Fruit fly (Drosophila melanogaster) whole organism, embryonic: Measurements from ENCODE around the gene eIF3l.
A peak's percentile ranks its signal among the peaks of the same experiment; 100 is the strongest.

Experiments
- Antp ChIP-seq: fragments of 200-800 bp; sonication (Bioruptor generic); optimal IDR thresholded peaks from 3 replicates; lab custom pipeline; 2016; ENCODE audit warnings: missing biosample characterization, missing genetic modification characterization
- Awh ChIP-seq: fragments of 200-800 bp; sonication (Bioruptor generic); IDR thresholded peaks from 2 replicates; pipeline ENCODE4, ENCODE4 v1.3.6; 2022; ENCODE audit warnings: missing biosample characterization, missing genetic modification characterization
- B-H2 ChIP-seq: fragments of 200-800 bp; sonication (Bioruptor generic); optimal IDR thresholded peaks from 2 replicates; lab custom pipeline; 2018; ENCODE audit warnings: missing biosample characterization, mild to moderate bottlenecking, missing genetic modification characterization
- CG11398 ChIP-seq: fragments of 200-800 bp; sonication (Bioruptor generic); optimal IDR thresholded peaks from 2 replicates; lab custom pipeline; 2016; ENCODE audit warnings: missing biosample characterization, missing genetic modification characterization
- CG11696 ChIP-seq: fragments of 200-800 bp; sonication (Bioruptor generic); IDR thresholded peaks from 2 replicates; pipeline ENCODE4 v1.3.6; 2022; ENCODE audit warnings: missing biosample characterization, missing genetic modification characterization
- CG12236 ChIP-seq: fragments of 200-800 bp; sonication (Bioruptor generic); optimal IDR thresholded peaks from 2 replicates; lab custom pipeline; 2016; ENCODE audit warnings: missing biosample characterization, missing genetic modification characterization
- CG1647 ChIP-seq: fragments of 200-800 bp; sonication (Bioruptor generic); optimal IDR thresholded peaks from 3 replicates; lab custom pipeline; 2016; ENCODE audit warnings: missing biosample characterization, missing genetic modification characterization
- CG16863 ChIP-seq: fragments of 200-800 bp; sonication (Bioruptor generic); optimal IDR thresholded peaks from 3 replicates; lab custom pipeline; 2016; ENCODE audit warnings: missing biosample characterization, missing genetic modification characterization
- CG17385 ChIP-seq: fragments of 200-800 bp; sonication (Bioruptor generic); optimal IDR thresholded peaks from 3 replicates; lab custom pipeline; 2018; ENCODE audit warnings: missing biosample characterization, mild to moderate bottlenecking, missing genetic modification characterization
- CG18619 ChIP-seq: fragments of 200-800 bp; sonication (Bioruptor generic); optimal IDR thresholded peaks from 3 replicates; lab custom pipeline; 2017; ENCODE audit warnings: missing biosample characterization, mild to moderate bottlenecking, missing genetic modification characterization
- CG33213 ChIP-seq: fragments of 200-800 bp; sonication (Bioruptor generic); optimal IDR thresholded peaks from 3 replicates; lab custom pipeline; 2016; ENCODE audit warnings: missing biosample characterization, missing genetic modification characterization
- CG34376 ChIP-seq: fragments of 200-800 bp; sonication (Bioruptor generic); optimal IDR thresholded peaks from 2 replicates; lab custom pipeline; 2018; ENCODE audit warnings: missing biosample characterization, mild to moderate bottlenecking, missing genetic modification characterization
- CG4424 ChIP-seq: fragments of 200-800 bp; sonication (Bioruptor generic); optimal IDR thresholded peaks from 3 replicates; lab custom pipeline; 2016; ENCODE audit warnings: missing biosample characterization, missing genetic modification characterization
- CG4730 ChIP-seq: fragments of 200-800 bp; sonication (Bioruptor generic); IDR thresholded peaks from 2 replicates; pipeline ENCODE4 v1.3.6; 2022; ENCODE audit warnings: missing biosample characterization, missing genetic modification characterization
- CG7928 ChIP-seq: fragments of 200-800 bp; sonication (Bioruptor generic); optimal IDR thresholded peaks from 2 replicates; lab custom pipeline; 2017; ENCODE audit warnings: missing biosample characterization, mild to moderate bottlenecking, missing genetic modification characterization
- CG7963 ChIP-seq: fragments of 200-800 bp; sonication (Bioruptor generic); IDR thresholded peaks from 3 replicates; pipeline ENCODE4 v1.3.6; 2022; ENCODE audit warnings: missing biosample characterization, missing genetic modification characterization; ENCODE audit not compliant: partially characterized antibody
- CG8388 ChIP-seq: fragments of 200-800 bp; sonication (Bioruptor generic); optimal IDR thresholded peaks from 2 replicates; lab custom pipeline; 2019; ENCODE audit warnings: missing biosample characterization, mild to moderate bottlenecking, missing genetic modification characterization, moderate library complexity
- CG9876 ChIP-seq: fragments of 200-800 bp; sonication (Bioruptor generic); optimal IDR thresholded peaks from 2 replicates; lab custom pipeline; 2016; ENCODE audit warnings: missing biosample characterization, missing genetic modification characterization
- Camta ChIP-seq: fragments of 200-800 bp; sonication (Bioruptor generic); optimal IDR thresholded peaks from 2 replicates; lab custom pipeline; 2016; ENCODE audit warnings: missing biosample characterization, missing genetic modification characterization
- Chrac-16 ChIP-seq: fragments of 200-800 bp; sonication (Bioruptor generic); optimal IDR thresholded peaks from 3 replicates; lab custom pipeline; 2016; ENCODE audit warnings: missing biosample characterization, missing genetic modification characterization
- ERR ChIP-seq: fragments of 200-800 bp; sonication (Bioruptor generic); optimal IDR thresholded peaks from 2 replicates; lab custom pipeline; 2016; ENCODE audit warnings: missing biosample characterization, missing genetic modification characterization
- Fer2 ChIP-seq: fragments of 200-800 bp; sonication (Bioruptor generic); optimal IDR thresholded peaks from 2 replicates; lab custom pipeline; 2018; ENCODE audit warnings: missing biosample characterization, mild to moderate bottlenecking, missing genetic modification characterization, moderate library complexity
- Gsc ChIP-seq: fragments of 200-800 bp; sonication (Bioruptor generic); IDR thresholded peaks from 2 replicates; pipeline ENCODE4 v1.3.6; 2022; ENCODE audit warnings: missing biosample characterization, missing genetic modification characterization
- Lim3 ChIP-seq: fragments of 200-800 bp; sonication (Bioruptor generic); IDR thresholded peaks from 2 replicates; pipeline ENCODE4 v1.3.6; 2022; ENCODE audit warnings: missing biosample characterization, missing genetic modification characterization
- Mad ChIP-seq: fragments of 200-800 bp; sonication (Bioruptor generic); optimal IDR thresholded peaks from 2 replicates; lab custom pipeline; 2016; ENCODE audit warnings: missing biosample characterization, missing genetic modification characterization
- Mes4 ChIP-seq: fragments of 200-800 bp; sonication (Bioruptor generic); optimal IDR thresholded peaks from 2 replicates; lab custom pipeline; 2016; ENCODE audit warnings: missing biosample characterization, missing genetic modification characterization
- Mrtf ChIP-seq: fragments of 200-800 bp; sonication (Bioruptor generic); IDR thresholded peaks from 3 replicates; pipeline ENCODE4 v1.3.6; 2022; ENCODE audit warnings: missing biosample characterization, missing genetic modification characterization
- NC2β ChIP-seq: fragments of 200-800 bp; sonication (Bioruptor generic); optimal IDR thresholded peaks from 2 replicates; lab custom pipeline; 2016; ENCODE audit warnings: missing biosample characterization, missing genetic modification characterization
- Rx ChIP-seq: fragments of 200-800 bp; sonication (Bioruptor generic); IDR thresholded peaks from 2 replicates; pipeline ENCODE4 v1.3.6; 2022; ENCODE audit warnings: missing biosample characterization, missing genetic modification characterization
- Ssrp ChIP-seq: fragments of 200-800 bp; sonication (Bioruptor generic); optimal IDR thresholded peaks from 2 replicates; lab custom pipeline; 2018; ENCODE audit warnings: missing biosample characterization, mild to moderate bottlenecking, missing genetic modification characterization, moderate library complexity
- aop ChIP-seq: fragments of 200-800 bp; sonication (Bioruptor generic); IDR thresholded peaks from 2 replicates; pipeline ENCODE4 v1.3.6; 2022; ENCODE audit warnings: missing biosample characterization, missing genetic modification characterization
- bowl ChIP-seq: fragments of 200-800 bp; sonication (Bioruptor generic); IDR thresholded peaks from 2 replicates; pipeline ENCODE4 v1.3.6; 2022; ENCODE audit warnings: missing biosample characterization, missing genetic modification characterization
- emc ChIP-seq: fragments of 200-800 bp; sonication (Bioruptor generic); optimal IDR thresholded peaks from 2 replicates; lab custom pipeline; 2016; ENCODE audit warnings: missing biosample characterization, missing genetic modification characterization
- ems ChIP-seq: fragments of 200-800 bp; sonication (Bioruptor generic); optimal IDR thresholded peaks from 3 replicates; lab custom pipeline; 2016; ENCODE audit warnings: missing biosample characterization, missing genetic modification characterization
- gcm ChIP-seq: fragments of 200-800 bp; sonication (Bioruptor generic); optimal IDR thresholded peaks from 2 replicates; lab custom pipeline; 2019; ENCODE audit warnings: missing biosample characterization, mild to moderate bottlenecking, missing genetic modification characterization, moderate library complexity
- gcm2 ChIP-seq: fragments of 200-800 bp; sonication (Bioruptor generic); optimal IDR thresholded peaks from 2 replicates; lab custom pipeline; 2016; ENCODE audit warnings: missing biosample characterization, missing genetic modification characterization
- gsb-n ChIP-seq: fragments of 200-800 bp; sonication (Bioruptor generic); optimal IDR thresholded peaks from 3 replicates; lab custom pipeline; 2018; ENCODE audit warnings: missing biosample characterization, mild to moderate bottlenecking, missing genetic modification characterization
- nmo ChIP-seq: fragments of 200-800 bp; sonication (Bioruptor generic); optimal IDR thresholded peaks from 2 replicates; lab custom pipeline; 2018; ENCODE audit warnings: missing biosample characterization, mild to moderate bottlenecking, missing genetic modification characterization, moderate library complexity
- odd ChIP-seq: fragments of 200-800 bp; sonication (Bioruptor generic); optimal IDR thresholded peaks from 2 replicates; lab custom pipeline; 2017; ENCODE audit warnings: missing biosample characterization, mild to moderate bottlenecking, missing genetic modification characterization
- pfk ChIP-seq: fragments of 200-800 bp; sonication (Bioruptor generic); optimal IDR thresholded peaks from 2 replicates; lab custom pipeline; 2018; ENCODE audit warnings: missing biosample characterization, mild to moderate bottlenecking, missing genetic modification characterization, moderate library complexity
- ranshi ChIP-seq: fragments of 200-800 bp; sonication (Bioruptor generic); IDR thresholded peaks from 2 replicates; pipeline ENCODE4 v1.3.6; 2022; ENCODE audit warnings: missing biosample characterization, missing genetic modification characterization
- sd ChIP-seq: fragments of 200-800 bp; sonication (Bioruptor generic); optimal IDR thresholded peaks from 3 replicates; lab custom pipeline; 2018; ENCODE audit warnings: missing biosample characterization, mild to moderate bottlenecking, missing genetic modification characterization, moderate library complexity
- seq ChIP-seq: fragments of 200-800 bp; sonication (Bioruptor generic); IDR thresholded peaks from 2 replicates; pipeline ENCODE4 v1.3.6; 2022; ENCODE audit warnings: missing biosample characterization, missing genetic modification characterization
- sisA ChIP-seq: fragments of 200-800 bp; sonication (Bioruptor generic); IDR thresholded peaks from 2 replicates; pipeline ENCODE4 v1.3.6; 2022; ENCODE audit warnings: missing biosample characterization, missing genetic modification characterization
- sna ChIP-seq: fragments of 200-800 bp; sonication (Bioruptor generic); IDR thresholded peaks from 2 replicates; pipeline ENCODE4 v1.3.6; 2022; ENCODE audit warnings: missing biosample characterization, missing genetic modification characterization; ENCODE audit not compliant: partially characterized antibody
- stc ChIP-seq: fragments of 200-800 bp; sonication (Bioruptor generic); IDR thresholded peaks from 2 replicates; pipeline ENCODE4 v1.3.6; 2022; ENCODE audit warnings: missing biosample characterization, missing genetic modification characterization
- sug ChIP-seq: fragments of 200-800 bp; optimal IDR thresholded peaks from 2 replicates; lab custom pipeline; 2019; ENCODE audit warnings: missing biosample characterization, mild to moderate bottlenecking, missing genetic modification characterization, moderate library complexity
- unc-4 ChIP-seq: fragments of 200-800 bp; sonication (Bioruptor generic); IDR thresholded peaks from 2 replicates; pipeline ENCODE4 v1.3.6; 2022; ENCODE audit warnings: missing biosample characterization, missing genetic modification characterization; ENCODE audit not compliant: partially characterized antibody
- vfl ChIP-seq: fragments of 200-800 bp; sonication (Bioruptor generic); optimal IDR thresholded peaks from 2 replicates; lab custom pipeline; 2016; ENCODE audit warnings: missing biosample characterization, missing genetic modification characterization
- vnd ChIP-seq: fragments of 200-800 bp; sonication (Bioruptor generic); IDR thresholded peaks from 3 replicates; pipeline ENCODE4 v1.3.6; 2022; ENCODE audit warnings: missing biosample characterization, missing genetic modification characterization; ENCODE audit not compliant: partially characterized antibody
- yki ChIP-seq: fragments of >200 bp; optimal IDR thresholded peaks from 3 replicates; lab custom pipeline; 2018

eIF3l gene

dm6 chr3L:12124975-12125374 lies 20.9 kb downstream of the eIF3l start, which contains the start of gene yps (continued):
- TF ChIP-seq odd = peak; percentile 98
- peak; percentile 84 for TF ChIP-seq CG16863 (GFP tag; lab: Kevin White, UChicago)
- TF ChIP-seq Chrac-16 (GFP tag; lab: Kevin White, UChicago) = peak; percentile 64
- TF ChIP-seq unc-4 (GFP tag; lab: Robert Waterston, UW) = peak; percentile 74
- peak; percentile 81 for TF ChIP-seq nmo (GFP tag; lab: Kevin White, UChicago)
- peak; percentile 95 for TF ChIP-seq sug
- peak; percentile 86; the same call in 1 of the 2 replicates for TF ChIP-seq ranshi
- TF ChIP-seq CG17385 (GFP tag; lab: Kevin White, UChicago) = peak; percentile 92
- peak; percentile 86 for TF ChIP-seq Antp (GFP tag; lab: Kevin White, UChicago)
- TF ChIP-seq CG7963 (GFP tag; lab: Robert Waterston, UW) = peak; percentile 75
- peak; percentile 72 for TF ChIP-seq gcm2 (GFP tag; lab: Kevin White, UChicago)
- peak; percentile 69 for TF ChIP-seq Ssrp (tag; lab: Kevin White, UChicago)
- TF ChIP-seq NC2β (GFP tag; lab: Kevin White, UChicago) = peak; percentile 99
- TF ChIP-seq sna = peak; percentile 29; the same call in 1 of the 2 replicates
- peak; percentile 86 for TF ChIP-seq emc
- TF ChIP-seq CG4730 (GFP tag; lab: Robert Waterston, UW) = peak; percentile 69
- peak; percentile 78 for TF ChIP-seq CG7928 (GFP tag; lab: Kevin White, UChicago)
- TF ChIP-seq ems (GFP tag; lab: Kevin White, UChicago) = peak; percentile 83
- peak; percentile 96 for TF ChIP-seq CG11398 (GFP tag; lab: Kevin White, UChicago)
- TF ChIP-seq vfl (GFP tag; lab: Kevin White, UChicago) = peak; percentile 93
- peak; percentile 77 for TF ChIP-seq sd
- TF ChIP-seq CG34376 = peak; percentile 99
- peak; percentile 84 for TF ChIP-seq seq (GFP tag; lab: Robert Waterston, UW)
- peak; percentile 79 for TF ChIP-seq CG11696 (GFP tag; lab: Robert Waterston, UW)
- peak; percentile 89; the same call in 1 of the 2 replicates for TF ChIP-seq Rx (GFP tag; lab: Robert Waterston, UW)
- no peak; the same call in 1 of the 3 replicates for TF ChIP-seq Mrtf
- TF ChIP-seq ERR (GFP tag; lab: Kevin White, UChicago) = peak; percentile 87
- TF ChIP-seq aop (GFP tag; lab: Robert Waterston, UW) = peak; percentile 42; the same call in 1 of the 2 replicates
- TF ChIP-seq CG18619 (GFP tag; lab: Kevin White, UChicago) = peak; percentile 96
- peak; percentile 94 for TF ChIP-seq stc (GFP tag; lab: Robert Waterston, UW)
- peak; percentile 92 for TF ChIP-seq CG9876 (GFP tag; lab: Kevin White, UChicago)
- TF ChIP-seq sisA (GFP tag; lab: Robert Waterston, UW) = no peak; the same call in 1 of the 2 replicates
- TF ChIP-seq CG8388 (GFP tag; lab: Kevin White, UChicago) = peak; percentile 90
- TF ChIP-seq gcm (GFP tag; lab: Kevin White, UChicago) = peak; percentile 94
- TF ChIP-seq Mad (GFP tag; lab: Kevin White, UChicago) = peak; percentile 94
- peak; percentile 92 for TF ChIP-seq CG1647 (GFP tag; lab: Kevin White, UChicago)
- TF ChIP-seq Fer2 (tag; lab: Kevin White, UChicago) = peak; percentile 89
- TF ChIP-seq vnd (GFP tag; lab: Robert Waterston, UW) = peak; percentile 49; the same call in 1 of the 3 replicates
- peak; percentile 94 for TF ChIP-seq CG12236 (GFP tag; lab: Kevin White, UChicago)
- TF ChIP-seq Awh (GFP tag; lab: Robert Waterston, UW) = peak; percentile 92
- peak; percentile 88 for TF ChIP-seq pfk
- TF ChIP-seq CG33213 = peak; percentile 98
- TF ChIP-seq gsb-n = peak; percentile 91
- TF ChIP-seq Mes4 (GFP tag; lab: Kevin White, UChicago) = peak; percentile 97
- peak; percentile 93 for TF ChIP-seq Camta (GFP tag; lab: Kevin White, UChicago)
- peak; percentile 92 for TF ChIP-seq CG4424 (GFP tag; lab: Kevin White, UChicago)
- TF ChIP-seq B-H2 = peak; percentile 98
- peak; percentile 80 for TF ChIP-seq bowl (GFP tag; lab: Robert Waterston, UW)
- TF ChIP-seq Gsc (GFP tag; lab: Robert Waterston, UW) = no peak
- no peak for TF ChIP-seq yki (lab: Kevin White, UChicago)
- TF ChIP-seq Lim3 (GFP tag; lab: Robert Waterston, UW) = no peak
